Worm (Caenorhabditis elegans) whole organism, late embryonic: ENCODE results near the gene ZK682.7.

Experiments
- C08G9.2 ChIP-seq: sonication (generic microtip); optimal IDR thresholded peaks from 2 replicates; lab custom pipeline; 2016; ENCODE audit warnings: mild to moderate bottlenecking, missing genetic modification characterization, moderate library complexity, missing compliant biosample characterization
- C38D4.7 ChIP-seq: fragments of 200-800 bp; sonication (Bioruptor generic); optimal IDR thresholded peaks from 2 replicates; lab custom pipeline; 2018; ENCODE audit warnings: mild to moderate bottlenecking, missing genetic modification characterization, moderate library complexity, missing compliant biosample characterization
- F13H6.1 ChIP-seq: sonication (generic microtip); optimal IDR thresholded peaks from 2 replicates; lab custom pipeline; 2016; ENCODE audit warnings: missing genetic modification characterization, missing compliant biosample characterization
- T23F11.4 ChIP-seq: fragments of 200-800 bp; sonication (Bioruptor generic); optimal IDR thresholded peaks from 2 replicates; lab custom pipeline; 2018; ENCODE audit warnings: mild to moderate bottlenecking, missing genetic modification characterization, missing compliant biosample characterization
- Y22D7AL.16 ChIP-seq: sonication (generic microtip); optimal IDR thresholded peaks from 2 replicates; lab custom pipeline; 2016; ENCODE audit warnings: missing genetic modification characterization, missing compliant biosample characterization
- ama-1 ChIP-seq: fragments of 150-350 bp; optimal IDR thresholded peaks from 2 replicates; lab custom pipeline; 2014
- ceh-18 ChIP-seq: sonication (generic microtip); optimal IDR thresholded peaks from 2 replicates; lab custom pipeline; 2016; ENCODE audit warnings: missing genetic modification characterization, missing compliant biosample characterization
- ceh-19 ChIP-seq: fragments of 200-800 bp; sonication (Bioruptor generic); optimal IDR thresholded peaks from 2 replicates; lab custom pipeline; 2018; ENCODE audit warnings: mild to moderate bottlenecking, missing genetic modification characterization, missing compliant biosample characterization
- ceh-22 ChIP-seq: sonication (generic microtip); optimal IDR thresholded peaks from 2 replicates; lab custom pipeline; 2017; ENCODE audit warnings: missing biosample characterization, missing genetic modification characterization
- ceh-31 ChIP-seq: sonication (generic microtip); optimal IDR thresholded peaks from 2 replicates; lab custom pipeline; 2016; ENCODE audit warnings: missing genetic modification characterization, missing compliant biosample characterization
- ceh-34 ChIP-seq: sonication (generic microtip); optimal IDR thresholded peaks from 2 replicates; lab custom pipeline; 2016; ENCODE audit warnings: mild to moderate bottlenecking, missing genetic modification characterization, missing compliant biosample characterization
- ceh-45 ChIP-seq: fragments of 200-800 bp; sonication (Bioruptor generic); IDR thresholded peaks from 2 replicates; pipeline ENCODE4 v1.3.6; 2022; ENCODE audit warnings: missing genetic modification reagents, missing genetic modification characterization, missing compliant biosample characterization
- ceh-6 ChIP-seq: fragments of 200-800 bp; sonication (Bioruptor generic); optimal IDR thresholded peaks from 2 replicates; lab custom pipeline; 2018; ENCODE audit warnings: mild to moderate bottlenecking, missing genetic modification characterization, missing compliant biosample characterization
- ceh-9 ChIP-seq: sonication (generic microtip); optimal IDR thresholded peaks from 2 replicates; lab custom pipeline; 2016; ENCODE audit warnings: mild to moderate bottlenecking, missing genetic modification characterization, inconsistent platforms, missing compliant biosample characterization
- che-1 ChIP-seq: sonication (generic microtip); optimal IDR thresholded peaks from 2 replicates; lab custom pipeline; 2016; ENCODE audit warnings: mild to moderate bottlenecking, missing genetic modification characterization, missing compliant biosample characterization
- elt-2 ChIP-seq: sonication (generic microtip); optimal IDR thresholded peaks from 2 replicates; lab custom pipeline; 2016; ENCODE audit warnings: missing genetic modification reagents, missing genetic modification characterization, missing compliant biosample characterization
- elt-4 ChIP-seq: sonication (generic microtip); optimal IDR thresholded peaks from 2 replicates; lab custom pipeline; 2016; ENCODE audit warnings: missing genetic modification characterization, missing compliant biosample characterization
- ets-4 ChIP-seq: sonication (generic microtip); optimal IDR thresholded peaks from 2 replicates; lab custom pipeline; 2016; ENCODE audit warnings: missing genetic modification characterization, missing compliant biosample characterization
- gmeb-2 ChIP-seq: sonication (generic microtip); optimal IDR thresholded peaks from 2 replicates; lab custom pipeline; 2016; ENCODE audit warnings: missing genetic modification characterization, inconsistent platforms, missing compliant biosample characterization
- hlh-8 ChIP-seq: sonication (generic microtip); optimal IDR thresholded peaks from 2 replicates; lab custom pipeline; 2016; ENCODE audit warnings: missing genotype, missing genetic modification characterization, missing compliant biosample characterization
- lin-11 ChIP-seq: fragments of 200-800 bp; sonication (Bioruptor generic); optimal IDR thresholded peaks from 2 replicates; lab custom pipeline; 2018; ENCODE audit warnings: mild to moderate bottlenecking, missing genetic modification characterization, missing compliant biosample characterization
- npax-4 ChIP-seq: sonication (generic microtip); optimal IDR thresholded peaks from 2 replicates; lab custom pipeline; 2016; ENCODE audit warnings: missing genetic modification characterization, missing compliant biosample characterization
- pat-9 ChIP-seq: fragments of 200-800 bp; sonication (Bioruptor generic); optimal IDR thresholded peaks from 2 replicates; lab custom pipeline; 2018; ENCODE audit warnings: mild to moderate bottlenecking, missing genetic modification characterization, moderate library complexity, missing compliant biosample characterization
- pros-1 ChIP-seq: fragments of 150-350 bp; optimal IDR thresholded peaks from 2 replicates; lab custom pipeline; 2014; ENCODE audit warnings: missing biosample characterization, missing genetic modification reagents, missing genetic modification characterization
- ref-2 ChIP-seq: sonication (generic microtip); optimal IDR thresholded peaks from 2 replicates; lab custom pipeline; 2016; ENCODE audit warnings: missing genetic modification characterization, missing compliant biosample characterization
- rnt-1 ChIP-seq: sonication (generic microtip); optimal IDR thresholded peaks from 2 replicates; lab custom pipeline; 2016; ENCODE audit warnings: missing genetic modification characterization, missing compliant biosample characterization
- sdc-2 ChIP-seq: sonication (generic microtip); optimal IDR thresholded peaks from 2 replicates; lab custom pipeline; 2016; ENCODE audit warnings: missing genotype, missing genetic modification characterization, missing compliant biosample characterization
- sox-2 ChIP-seq: fragments of 200-800 bp; sonication (Bioruptor generic); IDR thresholded peaks from 2 replicates; pipeline ENCODE4 v1.3.6; 2022; ENCODE audit warnings: missing genetic modification reagents, missing genetic modification characterization, missing compliant biosample characterization
- tbx-2 ChIP-seq: sonication (generic microtip); optimal IDR thresholded peaks from 2 replicates; lab custom pipeline; 2016; ENCODE audit warnings: missing genetic modification characterization, missing compliant biosample characterization
- tbx-7 ChIP-seq: sonication (generic microtip); optimal IDR thresholded peaks from 2 replicates; lab custom pipeline; 2016; ENCODE audit warnings: missing genotype, missing genetic modification characterization, missing compliant biosample characterization
- unc-3 ChIP-seq, 2 experiments: fragments of 200-800 bp in 1 of 2; sonication (Bioruptor generic) in 1 of 2; sonication (generic microtip) in 1 of 2; conservative IDR thresholded peaks in 1 of 2; optimal IDR thresholded peaks in 1 of 2; 2 replicates each; pipeline versions ENCODE4 v1.3.6 to Lab custom; 2016 to 2022; ENCODE audit warnings: missing compliant biosample characterization in 2 of 2, missing genetic modification characterization in 2 of 2, missing genetic modification reagents in 1 of 2
- unc-42 ChIP-seq: sonication (generic microtip); optimal IDR thresholded peaks from 2 replicates; lab custom pipeline; 2016; ENCODE audit warnings: missing genotype, missing genetic modification characterization, missing compliant biosample characterization
- unc-55 ChIP-seq: sonication (generic microtip); optimal IDR thresholded peaks from 2 replicates; lab custom pipeline; 2017; ENCODE audit warnings: missing biosample characterization, missing genetic modification reagents, missing genetic modification characterization
- unc-86 ChIP-seq: sonication (generic microtip); optimal IDR thresholded peaks from 2 replicates; lab custom pipeline; 2016; ENCODE audit warnings: missing genetic modification characterization, missing compliant biosample characterization
- zip-5 ChIP-seq: sonication (generic microtip); optimal IDR thresholded peaks from 2 replicates; lab custom pipeline; 2016; ENCODE audit warnings: missing genetic modification characterization, missing compliant biosample characterization
- ztf-16 ChIP-seq: sonication (generic microtip); optimal IDR thresholded peaks from 2 replicates; lab custom pipeline; 2017; ENCODE audit warnings: missing genetic modification characterization, missing compliant biosample characterization

Gene ZK682.7

ce11 chrV:9272624-9273023, 19.3 kb downstream of the ZK682.7 start:
- TF ChIP-seq zip-5: no peak
- no peak for TF ChIP-seq ceh-22 (tag; lab: Kevin White, UChicago)
- TF ChIP-seq sox-2 (GFP tag; lab: Robert Waterston, UW): no peak
- no peak for TF ChIP-seq unc-42 (tag; lab: Kevin White, UChicago)
- no peak for TF ChIP-seq ceh-18 (tag; lab: Kevin White, UChicago)
- TF ChIP-seq lin-11 (tag; lab: Kevin White, UChicago): no peak
- TF ChIP-seq ztf-16 (tag; lab: Kevin White, UChicago): no peak

ce11 chrV:9271835-9272234, 20.1 kb downstream of the ZK682.7 start:
- TF ChIP-seq ceh-45 (GFP tag; lab: Robert Waterston, UW) (no peak), rnt-1 (tag; lab: Kevin White, UChicago) (no peak), unc-42 (tag; lab: Kevin White, UChicago) (no peak), tbx-2 (no peak), ama-1 (lab: Kevin White, UChicago) (no peak), zip-5 (no peak), ceh-9 (tag; lab: Kevin White, UChicago) (no peak), ceh-22 (tag; lab: Kevin White, UChicago) (no peak), pat-9 (tag; lab: Kevin White, UChicago) (no peak), C38D4.7 (no peak), C08G9.2 (no peak), ref-2 (no peak)
- TF ChIP-seq, all 69 proteins: peak for 0

ce11 chrV:9270442-9270841, 21.5 kb downstream of the ZK682.7 start:
- no peak for TF ChIP-seq unc-86 (tag; lab: Kevin White, UChicago)
- peak; percentile 7 for TF ChIP-seq tbx-2
- TF ChIP-seq ceh-45 (GFP tag; lab: Robert Waterston, UW): no peak
- TF ChIP-seq T23F11.4: no peak
- peak; percentile 35 for TF ChIP-seq unc-42 (tag; lab: Kevin White, UChicago)
- TF ChIP-seq ceh-19 (GFP tag; lab: Kevin White, UChicago): no peak
- peak; percentile 11 for TF ChIP-seq ceh-18 (tag; lab: Kevin White, UChicago)
- TF ChIP-seq che-1 (tag; lab: Kevin White, UChicago): no peak
- TF ChIP-seq unc-55: no peak
- peak; percentile 47 for TF ChIP-seq ceh-31

ce11 chrV:9268202-9268601, 23.8 kb downstream of the ZK682.7 start:
- TF ChIP-seq ceh-45 (GFP tag; lab: Robert Waterston, UW) (no peak), ets-4 (tag; lab: Kevin White, UChicago) (no peak), ceh-22 (tag; lab: Kevin White, UChicago) (no peak), unc-55 (no peak), sdc-2 (tag; lab: Kevin White, UChicago) (no peak), elt-4 (tag; lab: Kevin White, UChicago) (no peak), unc-3 (GFP tag; conservative IDR thresholded peaks at IDR 0.05; lab: Robert Waterston, UW) (no peak), unc-3 (tag; optimal IDR thresholded peaks at IDR 0.05; lab: Kevin White, UChicago) (no peak), npax-4 (tag; lab: Kevin White, UChicago) (no peak), gmeb-2 (no peak), ceh-31 (no peak), hlh-8 (no peak), ceh-34 (no peak), zip-5 (no peak)

- TF ChIP-seq ceh-6 (GFP tag; lab: Kevin White, UChicago) (no peak), ets-4 (tag; lab: Kevin White, UChicago) (no peak), F13H6.1 (tag; lab: Kevin White, UChicago) (no peak), pros-1 (tag; lab: Kevin White, UChicago) (no peak), elt-2 (tag; lab: Kevin White, UChicago) (no peak), Y22D7AL.16 (tag; lab: Kevin White, UChicago) (no peak), tbx-7 (no peak), C38D4.7 (no peak), sox-2 (GFP tag; lab: Robert Waterston, UW) (no peak)
Measured at ce11 chrV:9266399-9266798, 25.6 kb downstream of the ZK682.7 start, which contains the start of gene slc-17.7. TSS of gene slc-17.7 (minus strand) at chrV:9266499.
